Worm (Caenorhabditis elegans) whole organism, L3 larva: ENCODE data around the gene srd-44.

Source experiments
- ZK546.5 ChIP-seq: sonication (generic microtip); optimal IDR thresholded peaks from 2 replicates; lab custom pipeline; 2017; ENCODE audit warnings: missing biosample characterization, missing genetic modification characterization
- egl-27 ChIP-seq: sonication (generic microtip); optimal IDR thresholded peaks from 4 replicates; lab custom pipeline; 2017; ENCODE audit warnings: missing biosample characterization, missing genetic modification reagents, missing genetic modification characterization
- elt-1 ChIP-seq: fragments of 150-350 bp; optimal IDR thresholded peaks from 2 replicates; lab custom pipeline; 2014; ENCODE audit warnings: missing biosample characterization, missing genetic modification characterization
- hmg-11 ChIP-seq: sonication (generic microtip); optimal IDR thresholded peaks from 2 replicates; lab custom pipeline; 2016; ENCODE audit warnings: missing genetic modification characterization, missing compliant biosample characterization
- nhr-237 ChIP-seq: fragments of 150-350 bp; optimal IDR thresholded peaks from 2 replicates; lab custom pipeline; 2014; ENCODE audit warnings: missing biosample characterization, missing genetic modification characterization
- nhr-25 ChIP-seq: sonication (generic microtip); optimal IDR thresholded peaks from 2 replicates; lab custom pipeline; 2017; ENCODE audit warnings: missing biosample characterization, missing genetic modification characterization
- sea-2 ChIP-seq: fragments of 150-350 bp; sonication (generic microtip); optimal IDR thresholded peaks from 4 replicates; lab custom pipeline; 2014; ENCODE audit warnings: missing biosample characterization, missing genetic modification reagents, missing genetic modification characterization
- skn-1 ChIP-seq: fragments of 150-350 bp; optimal IDR thresholded peaks from 2 replicates; lab custom pipeline; 2014; ENCODE audit warnings: missing biosample characterization, missing genetic modification characterization
- tbx-2 ChIP-seq: sonication (generic microtip); optimal IDR thresholded peaks from 2 replicates; lab custom pipeline; 2016; ENCODE audit warnings: mild to moderate bottlenecking, missing genetic modification characterization, missing compliant biosample characterization
- unc-39 ChIP-seq: sonication (generic microtip); optimal IDR thresholded peaks from 4 replicates; lab custom pipeline; 2017; ENCODE audit warnings: missing biosample characterization, missing genetic modification characterization
- ztf-4 ChIP-seq: fragments of 150-350 bp; optimal IDR thresholded peaks from 2 replicates; lab custom pipeline; 2014; ENCODE audit warnings: missing biosample characterization, missing genetic modification characterization

Gene srd-44

DNA sequence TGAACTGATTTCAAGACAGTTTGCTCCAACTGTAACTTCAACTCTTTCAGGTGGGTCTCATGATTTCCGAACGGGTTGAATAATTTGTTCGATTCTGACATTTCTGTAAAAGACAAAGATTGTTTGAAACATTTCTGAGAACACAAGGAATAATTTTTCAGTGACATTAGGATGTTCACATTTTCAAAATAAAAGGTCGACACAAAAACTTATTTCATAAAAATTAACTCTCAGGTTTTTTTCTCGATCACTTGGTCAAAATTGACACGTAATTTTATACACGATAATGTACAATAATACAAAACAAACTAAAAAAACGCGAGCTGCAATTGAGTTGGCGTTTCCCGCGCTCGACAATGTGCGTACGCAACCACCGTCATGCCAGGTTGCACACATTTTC is 33.1 kb downstream of the srd-44 start, which contains the start of gene rif-1.2:
TSS of gene rif-1.2 (minus strand) at position 101 of the 400 bp plus-strand sequence.
- TF ChIP-seq egl-27 (tag; lab: Kevin White, UChicago) (no peak), unc-39 (no peak), elt-1 (tag; lab: Kevin White, UChicago) (no peak)

DNA sequence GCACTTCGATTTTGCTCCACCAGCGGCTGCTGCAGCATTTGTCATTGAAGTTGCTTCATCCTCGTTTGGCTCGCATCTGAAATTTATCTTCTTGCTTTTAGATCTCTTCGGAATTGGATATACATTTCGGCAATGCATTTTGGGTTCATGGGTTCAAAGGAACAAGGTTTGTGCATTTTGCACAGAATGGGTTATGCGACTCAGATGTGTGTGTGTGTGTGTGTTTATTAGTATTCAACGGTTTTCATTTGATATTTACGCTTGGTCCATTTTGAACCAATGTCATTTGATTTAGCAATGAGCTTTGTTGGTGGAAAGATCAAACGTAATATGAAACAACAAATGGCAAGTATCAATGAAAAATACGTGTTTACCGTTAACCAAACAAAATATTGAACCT is 37.5 kb downstream of the srd-44 start:
- TF ChIP-seq nhr-25 (tag; lab: Kevin White, UChicago) (no peak), sea-2 (no peak)

DNA sequence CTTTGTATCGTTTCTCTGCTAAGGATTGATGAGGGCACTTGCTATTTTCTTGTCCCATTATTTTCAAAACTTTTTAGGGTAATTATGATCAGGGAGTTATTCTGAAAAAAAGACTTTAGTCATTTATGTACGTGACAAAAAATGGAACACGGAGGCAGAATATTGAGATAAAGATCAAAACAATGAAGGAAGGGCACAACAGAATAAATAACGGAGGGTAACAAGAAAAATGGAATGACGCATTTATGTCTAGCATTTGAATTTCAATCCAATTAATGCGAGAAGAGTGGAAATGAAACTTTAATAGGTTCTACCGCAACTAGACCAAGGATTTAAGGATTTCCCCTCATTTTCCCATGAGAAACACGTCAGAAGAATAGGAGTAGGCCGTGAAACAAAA is 40.1 kb downstream of the srd-44 start, which contains the start of gene glb-13:
TSS of gene glb-13 (minus strand) at position 101 of the 400 bp plus-strand sequence.
- TF ChIP-seq hmg-11: no peak
- TF ChIP-seq tbx-2 (tag; lab: Kevin White, UChicago): no peak
- TF ChIP-seq ztf-4 (tag; lab: Kevin White, UChicago): no peak
- TF ChIP-seq nhr-237 (tag; lab: Kevin White, UChicago): no peak
- TF ChIP-seq unc-39: no peak
- no peak for TF ChIP-seq ZK546.5
- TF ChIP-seq skn-1: no peak
- TF ChIP-seq, all 47 proteins: peak for 0
